Fruit fly (Drosophila melanogaster) whole organism, embryonic: ENCODE data around the gene CG44158.

Experiments used
- Atf3 ChIP-seq: fragments of 200-800 bp; sonication (Bioruptor generic); optimal IDR thresholded peaks from 3 replicates; lab custom pipeline; 2016; ENCODE audit warnings: missing biosample characterization, missing genetic modification characterization
- Bdp1 ChIP-seq: fragments of 200-800 bp; sonication (Bioruptor generic); optimal IDR thresholded peaks from 3 replicates; lab custom pipeline; 2016; ENCODE audit warnings: missing biosample characterization, missing genetic modification characterization
- CG10147 ChIP-seq: fragments of 200-800 bp; sonication (Bioruptor generic); optimal IDR thresholded peaks from 2 replicates; lab custom pipeline; 2019; ENCODE audit warnings: missing biosample characterization, mild to moderate bottlenecking, missing genetic modification characterization, moderate library complexity
- CG11093 ChIP-seq: fragments of 200-800 bp; sonication (Bioruptor generic); IDR thresholded peaks from 3 replicates; pipeline ENCODE4 v1.3.6; 2022; ENCODE audit warnings: missing biosample characterization, missing genetic modification characterization
- CG11456 ChIP-seq: fragments of 200-800 bp; sonication (Bioruptor generic); IDR thresholded peaks from 3 replicates; pipeline ENCODE4 v1.3.6; 2022; ENCODE audit warnings: missing biosample characterization, missing genetic modification characterization
- CG12942 ChIP-seq: fragments of 200-800 bp; sonication (Bioruptor generic); optimal IDR thresholded peaks from 3 replicates; lab custom pipeline; 2016; ENCODE audit warnings: missing biosample characterization, missing genetic modification characterization
- CG15073 ChIP-seq: fragments of 200-800 bp; sonication (Bioruptor generic); optimal IDR thresholded peaks from 2 replicates; lab custom pipeline; 2016; ENCODE audit warnings: missing biosample characterization, missing genetic modification characterization
- CG1602 ChIP-seq: fragments of 200-800 bp; sonication (Bioruptor generic); optimal IDR thresholded peaks from 3 replicates; lab custom pipeline; 2016; ENCODE audit warnings: missing biosample characterization, missing genetic modification characterization
- CG17802 ChIP-seq: fragments of 200-800 bp; sonication (Bioruptor generic); optimal IDR thresholded peaks from 2 replicates; lab custom pipeline; 2018; ENCODE audit warnings: missing biosample characterization, mild to moderate bottlenecking, missing genetic modification characterization, moderate library complexity
- CG18619 ChIP-seq: fragments of 200-800 bp; sonication (Bioruptor generic); optimal IDR thresholded peaks from 3 replicates; lab custom pipeline; 2017; ENCODE audit warnings: missing biosample characterization, mild to moderate bottlenecking, missing genetic modification characterization
- CG30403 ChIP-seq: fragments of 200-800 bp; sonication (Bioruptor generic); optimal IDR thresholded peaks from 3 replicates; lab custom pipeline; 2016; ENCODE audit warnings: missing biosample characterization, missing genetic modification characterization
- CG30431 ChIP-seq: fragments of 200-800 bp; sonication (Bioruptor generic); optimal IDR thresholded peaks from 2 replicates; lab custom pipeline; 2017; ENCODE audit warnings: missing biosample characterization, missing genetic modification characterization
- CG3163 ChIP-seq: fragments of 200-800 bp; sonication (Bioruptor generic); optimal IDR thresholded peaks from 3 replicates; lab custom pipeline; 2016; ENCODE audit warnings: missing biosample characterization, missing genetic modification characterization
- CG4617 ChIP-seq: fragments of 200-800 bp; sonication (Bioruptor generic); optimal IDR thresholded peaks from 3 replicates; lab custom pipeline; 2016; ENCODE audit warnings: missing biosample characterization, missing genetic modification characterization, borderline replicate concordance
- CG6272 ChIP-seq: fragments of 200-800 bp; sonication (Bioruptor generic); IDR thresholded peaks from 2 replicates; pipeline ENCODE4 v1.3.6; 2022; ENCODE audit warnings: missing biosample characterization, missing genetic modification characterization
- CG7745 ChIP-seq: fragments of 200-800 bp; sonication (Bioruptor generic); optimal IDR thresholded peaks from 2 replicates; lab custom pipeline; 2018; ENCODE audit warnings: missing biosample characterization, mild to moderate bottlenecking, missing genetic modification characterization, moderate library complexity
- CG7928 ChIP-seq: fragments of 200-800 bp; sonication (Bioruptor generic); optimal IDR thresholded peaks from 2 replicates; lab custom pipeline; 2017; ENCODE audit warnings: missing biosample characterization, mild to moderate bottlenecking, missing genetic modification characterization
- CG8765 ChIP-seq: fragments of 200-800 bp; sonication (Bioruptor generic); IDR thresholded peaks from 2 replicates; pipeline ENCODE4 v1.3.6; 2022; ENCODE audit warnings: missing biosample characterization, missing genetic modification characterization
- CG9932 ChIP-seq: fragments of 200-800 bp; sonication (Bioruptor generic); IDR thresholded peaks from 2 replicates; pipeline ENCODE4 v1.3.6; 2022; ENCODE audit warnings: missing biosample characterization, missing genetic modification characterization
- Dfd ChIP-seq, 2 experiments: fragments of >200 bp; optimal IDR thresholded peaks; 2 replicates each; lab custom pipeline; 2017; ENCODE audit warnings: missing biosample characterization in 2 of 2, missing genetic modification characterization in 2 of 2
- HLH3B ChIP-seq: fragments of 200-800 bp; sonication (Bioruptor generic); IDR thresholded peaks from 2 replicates; pipeline ENCODE4 v1.3.6; 2022; ENCODE audit warnings: missing biosample characterization, missing genetic modification characterization
- Hey ChIP-seq: fragments of 200-800 bp; sonication (Bioruptor generic); optimal IDR thresholded peaks from 3 replicates; lab custom pipeline; 2018; ENCODE audit warnings: missing biosample characterization, mild to moderate bottlenecking, missing genetic modification characterization
- Hmr ChIP-seq: fragments of 200-800 bp; sonication (Bioruptor generic); optimal IDR thresholded peaks from 3 replicates; lab custom pipeline; 2017; ENCODE audit warnings: mild to moderate bottlenecking, missing biosample characterization, missing genetic modification reagents, missing genetic modification characterization
- Hr39 ChIP-seq: fragments of >200 bp; optimal IDR thresholded peaks from 2 replicates; lab custom pipeline; 2017
- Kr ChIP-seq: fragments of 200-800 bp; sonication (Bioruptor generic); optimal IDR thresholded peaks from 2 replicates; lab custom pipeline; 2017; ENCODE audit warnings: missing biosample characterization, mild to moderate bottlenecking, missing genetic modification characterization
- MTF-1 ChIP-seq: fragments of 200-800 bp; sonication (Bioruptor generic); optimal IDR thresholded peaks from 2 replicates; lab custom pipeline; 2018; ENCODE audit warnings: missing biosample characterization, mild to moderate bottlenecking, missing genetic modification characterization, borderline replicate concordance
- Meics ChIP-seq: fragments of 200-800 bp; sonication (Bioruptor generic); optimal IDR thresholded peaks from 2 replicates; lab custom pipeline; 2017; ENCODE audit warnings: missing biosample characterization, mild to moderate bottlenecking, missing genetic modification characterization
- Mes4 ChIP-seq: fragments of 200-800 bp; sonication (Bioruptor generic); optimal IDR thresholded peaks from 2 replicates; lab custom pipeline; 2016; ENCODE audit warnings: missing biosample characterization, missing genetic modification characterization
- Myb ChIP-seq: fragments of 200-800 bp; sonication (Bioruptor generic); optimal IDR thresholded peaks from 2 replicates; lab custom pipeline; 2016; ENCODE audit warnings: missing biosample characterization, missing genetic modification characterization
- Oli ChIP-seq: fragments of 200-800 bp; sonication (Bioruptor generic); optimal IDR thresholded peaks from 2 replicates; lab custom pipeline; 2018; ENCODE audit warnings: missing biosample characterization, mild to moderate bottlenecking, missing genetic modification characterization, moderate library complexity
- Optix ChIP-seq: fragments of 200-800 bp; sonication (Bioruptor generic); IDR thresholded peaks from 3 replicates; pipeline ENCODE4 v1.3.6; 2022; ENCODE audit warnings: missing biosample characterization, missing genetic modification characterization
- Ptx1 ChIP-seq: fragments of 200-800 bp; sonication (Bioruptor generic); IDR thresholded peaks from 2 replicates; pipeline ENCODE4 v1.3.6; 2022; ENCODE audit warnings: missing biosample characterization, missing genetic modification characterization
- Rx ChIP-seq: fragments of 200-800 bp; sonication (Bioruptor generic); IDR thresholded peaks from 2 replicates; pipeline ENCODE4 v1.3.6; 2022; ENCODE audit warnings: missing biosample characterization, missing genetic modification characterization
- Taf1 ChIP-seq: fragments of 200-800 bp; sonication (Bioruptor generic); IDR thresholded peaks from 2 replicates; pipeline ENCODE4 v1.3.6; 2022; ENCODE audit warnings: missing biosample characterization, missing genetic modification characterization
- ap ChIP-seq: fragments of 200-800 bp; sonication (Bioruptor generic); IDR thresholded peaks from 2 replicates; pipeline ENCODE4 v1.3.6; 2022; ENCODE audit warnings: missing biosample characterization, missing genetic modification characterization
- crc ChIP-seq: fragments of 200-800 bp; sonication (Bioruptor generic); optimal IDR thresholded peaks from 2 replicates; lab custom pipeline; 2016; ENCODE audit warnings: missing biosample characterization, missing genetic modification characterization
- croc ChIP-seq: fragments of 200-800 bp; sonication (Bioruptor generic); conservative IDR thresholded peaks from 3 replicates; pipeline ENCODE4 v1.3.6; 2022; ENCODE audit warnings: missing biosample characterization, missing genetic modification characterization
- disco-r ChIP-seq: fragments of 200-800 bp; sonication (Bioruptor generic); optimal IDR thresholded peaks from 2 replicates; lab custom pipeline; 2016; ENCODE audit warnings: missing biosample characterization, missing genetic modification characterization
- fd64A ChIP-seq: fragments of 200-800 bp; sonication (Bioruptor generic); optimal IDR thresholded peaks from 3 replicates; lab custom pipeline; 2018; ENCODE audit warnings: missing biosample characterization, mild to moderate bottlenecking, missing genetic modification characterization
- ftz-f1 ChIP-seq: fragments of 200-800 bp; sonication (Bioruptor generic); optimal IDR thresholded peaks from 2 replicates; lab custom pipeline; 2016; ENCODE audit warnings: missing biosample characterization, missing genetic modification characterization
- h ChIP-seq: fragments of >200 bp; optimal IDR thresholded peaks from 2 replicates; lab custom pipeline; 2017
- prd ChIP-seq, 3 experiments: fragments of >200 bp in 2 of 3; fragments of 200-800 bp in 1 of 3; sonication (Bioruptor generic) in 1 of 3; optimal IDR thresholded peaks in 2 of 3; IDR thresholded peaks in 1 of 3; 2 replicates in 2 of 3; 3 replicates in 1 of 3; pipeline versions ENCODE4 v1.3.6 to Lab custom; 2017 to 2022; ENCODE audit warnings: missing biosample characterization in 1 of 3, missing genetic modification characterization in 1 of 3
- pzg ChIP-seq: fragments of 200-800 bp; sonication (Bioruptor generic); optimal IDR thresholded peaks from 3 replicates; lab custom pipeline; 2018; ENCODE audit warnings: missing biosample characterization, mild to moderate bottlenecking, missing genetic modification characterization, moderate library complexity
- run ChIP-seq: fragments of 200-800 bp; sonication (Bioruptor generic); optimal IDR thresholded peaks from 3 replicates; lab custom pipeline; 2018; ENCODE audit warnings: missing biosample characterization, mild to moderate bottlenecking, missing genetic modification characterization
- sim ChIP-seq: fragments of 200-800 bp; sonication (Bioruptor generic); IDR thresholded peaks from 2 replicates; pipeline ENCODE4 v1.3.6; 2022; ENCODE audit warnings: missing biosample characterization, missing genetic modification characterization
- sisA ChIP-seq: fragments of 200-800 bp; sonication (Bioruptor generic); IDR thresholded peaks from 2 replicates; pipeline ENCODE4 v1.3.6; 2022; ENCODE audit warnings: missing biosample characterization, missing genetic modification characterization
- sqz ChIP-seq: fragments of 200-800 bp; sonication (Bioruptor generic); optimal IDR thresholded peaks from 3 replicates; lab custom pipeline; 2018; ENCODE audit warnings: missing biosample characterization, mild to moderate bottlenecking, missing genetic modification characterization
- tap ChIP-seq: fragments of 200-800 bp; optimal IDR thresholded peaks from 3 replicates; lab custom pipeline; 2019; ENCODE audit warnings: missing biosample characterization, mild to moderate bottlenecking, missing genetic modification characterization, moderate library complexity
- zf30C ChIP-seq: fragments of 200-800 bp; sonication (Bioruptor generic); optimal IDR thresholded peaks from 3 replicates; lab custom pipeline; 2018; ENCODE audit warnings: missing biosample characterization, mild to moderate bottlenecking, missing genetic modification characterization

CG44158 gene

dm6 chr3R:18171983-18172967, 36.3 kb upstream of the CG44158 start (continued):
- TF ChIP-seq CG7745 (tag; lab: Kevin White, UChicago) (no peak), Rx (GFP tag; lab: Robert Waterston, UW) (peak; percentile 66), CG1602 (peak; percentile 93), pzg (GFP tag; lab: Kevin White, UChicago) (peak; percentile 3), CG11093 (GFP tag; lab: Robert Waterston, UW) (peak; percentile 86), run (tag; lab: Kevin White, UChicago) (peak; percentile 88), CG17802 (tag; lab: Kevin White, UChicago) (peak; percentile 54), CG30403 (GFP tag; lab: Kevin White, UChicago) (peak; percentile 96), CG3163 (peak; percentile 75), CG8765 (GFP tag; lab: Robert Waterston, UW) (peak; percentile 60), HLH3B (peak; percentile 87), tap (peak; percentile 86), disco-r (GFP tag; lab: Kevin White, UChicago) (peak; percentile 82), prd (optimal IDR thresholded peaks at IDR 0.05; lab: Kevin White, UChicago) (no peak), prd (GFP tag; IDR thresholded peaks at IDR 0.05; lab: Robert Waterston, UW) (peak; percentile 93), Dfd (GFP tag; optimal IDR thresholded peaks at IDR 0.05; lab: Kevin White, UChicago) (no peak), fd64A (GFP tag; lab: Kevin White, UChicago) (peak; percentile 79), Optix (GFP tag; lab: Robert Waterston, UW) (peak; percentile 61; the same call in 1 of the 3 replicates), MTF-1 (GFP tag; lab: Kevin White, UChicago) (peak; percentile 71), Oli (tag; lab: Kevin White, UChicago) (peak; percentile 95), Ptx1 (GFP tag; lab: Robert Waterston, UW) (peak; percentile 93), CG18619 (GFP tag; lab: Kevin White, UChicago) (peak; percentile 93), CG7928 (GFP tag; lab: Kevin White, UChicago) (peak; percentile 56), Hr39 (lab: Kevin White, UChicago) (no peak), zf30C (GFP tag; lab: Kevin White, UChicago) (peak; percentile 95), h (lab: Kevin White, UChicago) (no peak), CG15073 (GFP tag; lab: Kevin White, UChicago) (peak; percentile 63), Meics (peak; percentile 94), CG6272 (GFP tag; lab: Robert Waterston, UW) (peak; percentile 83), CG10147 (GFP tag; lab: Kevin White, UChicago) (peak; percentile 93), Kr (peak; percentile 21), Taf1 (GFP tag; lab: Robert Waterston, UW) (peak; percentile 73), CG4617 (GFP tag; lab: Kevin White, UChicago) (peak; percentile 72), sisA (peak; percentile 91), ftz-f1 (GFP tag; lab: Kevin White, UChicago) (peak; percentile 26), sqz (GFP tag; lab: Kevin White, UChicago) (peak; percentile 81), CG12942 (GFP tag; lab: Kevin White, UChicago) (peak; percentile 88), CG9932 (GFP tag; lab: Robert Waterston, UW) (peak; percentile 82), Hmr (peak; percentile 95), Mes4 (GFP tag; lab: Kevin White, UChicago) (peak; percentile 90), crc (GFP tag; lab: Kevin White, UChicago) (peak; percentile 88), sim (no peak), Bdp1 (GFP tag; lab: Kevin White, UChicago) (peak; percentile 85), ap (GFP tag; lab: Robert Waterston, UW) (peak; percentile 82), Atf3 (GFP tag; lab: Kevin White, UChicago) (peak; percentile 88), CG30431 (GFP tag; lab: Kevin White, UChicago) (peak; percentile 87), Myb (GFP tag; lab: Kevin White, UChicago) (peak; percentile 69), croc (GFP tag; lab: Robert Waterston, UW) (peak; percentile 90), Hey (tag; lab: Kevin White, UChicago) (peak; percentile 52), CG11456 (GFP tag; lab: Robert Waterston, UW) (peak; percentile 78)
